Worm (Caenorhabditis elegans): Measurements from ENCODE around the gene amt-3.

DNA sequence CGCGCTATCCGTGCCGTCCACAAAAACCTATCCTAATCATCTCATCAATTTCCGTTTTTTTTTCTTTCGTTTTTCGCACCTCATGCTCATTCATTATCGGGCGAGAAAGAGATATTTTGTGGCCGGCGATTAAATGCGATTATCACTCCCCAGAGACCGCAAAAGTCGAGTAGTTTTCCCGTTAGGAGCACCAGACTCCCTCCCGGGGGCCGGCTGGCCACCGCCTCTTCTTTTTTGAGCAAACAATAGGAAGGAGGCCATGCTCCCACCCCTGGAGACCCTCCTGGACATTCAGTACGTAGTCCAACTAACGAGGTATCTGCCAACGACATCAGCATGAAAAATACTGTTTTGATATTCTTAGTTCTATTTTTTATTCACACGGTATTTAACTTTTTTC lies 8.5 kb downstream of the amt-3 start, which contains the start of gene M195.2:
- no peak for TF ChIP-seq ztf-23 (GFP tag; IDR thresholded peaks at IDR 0.05)
- no peak for TF ChIP-seq cog-1 (tag; optimal IDR thresholded peaks at IDR 0.05)
- TF ChIP-seq flt-1 (GFP tag; IDR thresholded peaks at IDR 0.05): no peak
- no peak for TF ChIP-seq ztf-29 (GFP tag; IDR thresholded peaks at IDR 0.05)
- TF ChIP-seq T22C8.4 (GFP tag; IDR thresholded peaks at IDR 0.05): no peak

Measured in whole organism, midembryonic.